Fruit fly (Drosophila melanogaster): ENCODE measurements around the gene mthl10.

dm6 chr3L:339072-339471 lies 3.6 kb downstream of the mthl10 start:
- TF ChIP-seq fd59A (GFP tag; optimal IDR thresholded peaks at IDR 0.05) (no peak), fkh (GFP tag; optimal IDR thresholded peaks at IDR 0.05) (no peak), Sox14 (GFP tag; optimal IDR thresholded peaks at IDR 0.05) (no peak), CG4318 (GFP tag; optimal IDR thresholded peaks at IDR 0.05) (no peak), Hr4 (GFP tag; optimal IDR thresholded peaks at IDR 0.05) (no peak), Sox102F (GFP tag; optimal IDR thresholded peaks at IDR 0.05) (no peak), salr (GFP tag; optimal IDR thresholded peaks at IDR 0.05) (no peak), achi (GFP tag; optimal IDR thresholded peaks at IDR 0.05) (no peak), CG6276 (GFP tag; optimal IDR thresholded peaks at IDR 0.05) (no peak)
